Worm (Caenorhabditis elegans) whole organism, mixed stage, embryonic: ENCODE data around the gene irld-21.

Experiments
- bed-3 ChIP-seq: fragments of 200-800 bp; sonication (Bioruptor generic); optimal IDR thresholded peaks from 3 replicates; lab custom pipeline; 2018; ENCODE audit warnings: mild to moderate bottlenecking, missing genetic modification characterization, moderate library complexity, missing compliant biosample characterization
- blmp-1 ChIP-seq: fragments of 150-350 bp; optimal IDR thresholded peaks from 2 replicates; lab custom pipeline; 2014; ENCODE audit warnings: missing biosample characterization, missing genetic modification characterization
- ceh-39 ChIP-seq: fragments of 150-350 bp; optimal IDR thresholded peaks from 2 replicates; lab custom pipeline; 2014; ENCODE audit warnings: missing biosample characterization, missing genetic modification characterization
- ceh-83 ChIP-seq: fragments of 200-800 bp; sonication (Bioruptor generic); optimal IDR thresholded peaks from 2 replicates; lab custom pipeline; 2018; ENCODE audit warnings: mild to moderate bottlenecking, missing genetic modification characterization, missing compliant biosample characterization
- ces-1 ChIP-seq: fragments of 150-350 bp; optimal IDR thresholded peaks from 2 replicates; lab custom pipeline; 2014; ENCODE audit warnings: missing biosample characterization, missing genetic modification reagents, missing genetic modification characterization
- cnd-1 ChIP-seq: fragments of 200-800 bp; sonication (Bioruptor generic); optimal IDR thresholded peaks from 2 replicates; lab custom pipeline; 2018; ENCODE audit warnings: mild to moderate bottlenecking, missing genetic modification characterization, missing compliant biosample characterization
- drap-1 ChIP-seq: fragments of 200-800 bp; sonication (Bioruptor generic); optimal IDR thresholded peaks from 3 replicates; lab custom pipeline; 2018; ENCODE audit warnings: mild to moderate bottlenecking, missing genetic modification characterization, missing compliant biosample characterization
- elt-3 ChIP-seq: fragments of 150-350 bp; optimal IDR thresholded peaks from 2 replicates; lab custom pipeline; 2014; ENCODE audit warnings: missing biosample characterization, missing genetic modification characterization
- flh-1 ChIP-seq: fragments of 200-800 bp; sonication (Bioruptor generic); optimal IDR thresholded peaks from 2 replicates; lab custom pipeline; 2018; ENCODE audit warnings: mild to moderate bottlenecking, missing genetic modification characterization, moderate library complexity, missing compliant biosample characterization
- ham-2 ChIP-seq: fragments of 200-800 bp; sonication (Bioruptor generic); optimal IDR thresholded peaks from 2 replicates; lab custom pipeline; 2018; ENCODE audit warnings: mild to moderate bottlenecking, missing genetic modification characterization, missing compliant biosample characterization
- hlh-1 ChIP-seq: fragments of 150-350 bp; optimal IDR thresholded peaks from 2 replicates; lab custom pipeline; 2014; ENCODE audit warnings: missing biosample characterization, missing genetic modification reagents, missing genetic modification characterization
- lin-13 ChIP-seq: fragments of 150-350 bp; optimal IDR thresholded peaks from 2 replicates; lab custom pipeline; 2014; ENCODE audit warnings: missing biosample characterization, missing genetic modification characterization
- lin-32 ChIP-seq: fragments of 200-800 bp; sonication (Bioruptor generic); optimal IDR thresholded peaks from 2 replicates; lab custom pipeline; 2018; ENCODE audit warnings: mild to moderate bottlenecking, missing genetic modification characterization, missing compliant biosample characterization
- lsy-2 ChIP-seq: fragments of 150-350 bp; optimal IDR thresholded peaks from 2 replicates; lab custom pipeline; 2014; ENCODE audit warnings: missing biosample characterization, missing genetic modification characterization
- mab-5 ChIP-seq: fragments of 150-350 bp; optimal IDR thresholded peaks from 2 replicates; lab custom pipeline; 2014; ENCODE audit warnings: missing biosample characterization, missing genetic modification characterization
- mls-2 ChIP-seq: sonication (generic microtip); optimal IDR thresholded peaks from 2 replicates; lab custom pipeline; 2016; ENCODE audit warnings: mild to moderate bottlenecking, missing genetic modification characterization, moderate library complexity, missing compliant biosample characterization
- nhr-12 ChIP-seq: fragments of 150-350 bp; optimal IDR thresholded peaks from 2 replicates; lab custom pipeline; 2014; ENCODE audit warnings: missing biosample characterization, missing genetic modification characterization
- nhr-2 ChIP-seq: fragments of 150-350 bp; optimal IDR thresholded peaks from 2 replicates; lab custom pipeline; 2014; ENCODE audit warnings: missing biosample characterization, missing genetic modification characterization
- nhr-237 ChIP-seq: fragments of 150-350 bp; optimal IDR thresholded peaks from 2 replicates; lab custom pipeline; 2014; ENCODE audit warnings: missing biosample characterization, missing genetic modification characterization
- nhr-28 ChIP-seq: fragments of 150-350 bp; optimal IDR thresholded peaks from 2 replicates; lab custom pipeline; 2014; ENCODE audit warnings: missing biosample characterization, missing genetic modification characterization
- nhr-76 ChIP-seq: sonication (generic microtip); optimal IDR thresholded peaks from 2 replicates; lab custom pipeline; 2017; ENCODE audit warnings: missing biosample characterization, missing genetic modification characterization
- pha-4 ChIP-seq: fragments of 150-350 bp; optimal IDR thresholded peaks from 2 replicates; lab custom pipeline; 2018; ENCODE audit warnings: missing biosample characterization, missing genetic modification reagents, missing genetic modification characterization
- sem-2 ChIP-seq: fragments of 200-800 bp; sonication (Bioruptor generic); optimal IDR thresholded peaks from 2 replicates; lab custom pipeline; 2018; ENCODE audit warnings: mild to moderate bottlenecking, missing genetic modification characterization, missing compliant biosample characterization
- snpc-4 ChIP-seq: fragments of 150-350 bp; optimal IDR thresholded peaks from 2 replicates; lab custom pipeline; 2014; ENCODE audit warnings: missing biosample characterization, missing genetic modification characterization
- tbx-8 ChIP-seq: fragments of 200-800 bp; sonication (Bioruptor generic); optimal IDR thresholded peaks from 2 replicates; lab custom pipeline; 2018; ENCODE audit warnings: mild to moderate bottlenecking, missing genetic modification characterization, moderate library complexity, missing compliant biosample characterization
- unc-120 ChIP-seq: sonication (generic microtip); optimal IDR thresholded peaks from 2 replicates; lab custom pipeline; 2017; ENCODE audit warnings: missing genetic modification characterization, missing compliant biosample characterization; ENCODE audit not compliant: poor library complexity, severe bottlenecking
- unc-62 ChIP-seq: fragments of 150-350 bp; optimal IDR thresholded peaks from 2 replicates; lab custom pipeline; 2014; ENCODE audit warnings: missing biosample characterization, missing genetic modification reagents, missing genetic modification characterization
- zip-8 ChIP-seq: fragments of 150-350 bp; optimal IDR thresholded peaks from 2 replicates; lab custom pipeline; 2014; ENCODE audit warnings: missing biosample characterization, missing genetic modification characterization
- ztf-11 ChIP-seq: fragments of 150-350 bp; optimal IDR thresholded peaks from 2 replicates; lab custom pipeline; 2014; ENCODE audit warnings: missing biosample characterization, missing genetic modification characterization

Gene irld-21

DNA sequence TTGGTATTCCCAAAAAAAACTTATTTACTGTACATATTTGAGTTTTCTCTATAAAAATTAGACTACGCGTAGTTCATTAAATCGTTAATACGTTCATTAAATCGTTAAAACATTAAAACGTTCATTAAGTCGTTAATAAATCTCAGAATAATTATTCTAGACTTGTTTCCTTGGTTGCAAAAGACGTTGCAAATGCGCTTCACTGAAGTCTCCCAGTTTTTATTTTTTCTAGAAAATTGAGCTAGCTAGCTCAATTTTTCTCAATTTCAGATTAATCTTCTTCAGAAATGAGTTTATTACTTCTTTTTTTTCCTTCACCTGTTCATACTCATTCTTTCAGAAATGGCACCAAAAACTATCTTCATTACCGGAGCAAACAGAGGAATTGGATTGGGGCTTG is 22.8 kb upstream of the irld-21 start:
- TF ChIP-seq pha-4, result no peak
- TF ChIP-seq ceh-39 (tag; lab: Kevin White, UChicago), result no peak
- TF ChIP-seq tbx-8, result no peak
- no peak for TF ChIP-seq cnd-1
- no peak for TF ChIP-seq ces-1 (GFP tag; lab: Kevin White, UChicago)
- no peak for TF ChIP-seq bed-3 (GFP tag; lab: Kevin White, UChicago)
- no peak for TF ChIP-seq nhr-12
- TF ChIP-seq lin-13 (tag; lab: Kevin White, UChicago), result no peak
- no peak for TF ChIP-seq mab-5 (tag; lab: Kevin White, UChicago)
- no peak for TF ChIP-seq lin-32
- TF ChIP-seq hlh-1 (tag; lab: Kevin White, UChicago), result no peak
- no peak for TF ChIP-seq flh-1 (GFP tag; lab: Kevin White, UChicago)

- TF ChIP-seq hlh-1 (tag; lab: Kevin White, UChicago), result no peak
- TF ChIP-seq ztf-11, result no peak
- no peak for TF ChIP-seq nhr-237 (tag; lab: Kevin White, UChicago)
- no peak for TF ChIP-seq mls-2 (tag; lab: Kevin White, UChicago)
- TF ChIP-seq ceh-83 (GFP tag; lab: Kevin White, UChicago), result no peak
- TF ChIP-seq pha-4, result no peak
- no peak for TF ChIP-seq elt-3 (tag; lab: Kevin White, UChicago)
- TF ChIP-seq snpc-4 (tag; lab: Kevin White, UChicago), result no peak
- TF ChIP-seq drap-1 (GFP tag; lab: Kevin White, UChicago), result no peak
- no peak for TF ChIP-seq lin-32
- no peak for TF ChIP-seq unc-62 (GFP tag; lab: Kevin White, UChicago)
- no peak for TF ChIP-seq ham-2 (GFP tag; lab: Kevin White, UChicago)
- TF ChIP-seq unc-120 (tag; lab: Kevin White, UChicago), result no peak
These were observed 22.4 kb upstream of the irld-21 start for ce11 chrIV:10144487-10144886.

DNA sequence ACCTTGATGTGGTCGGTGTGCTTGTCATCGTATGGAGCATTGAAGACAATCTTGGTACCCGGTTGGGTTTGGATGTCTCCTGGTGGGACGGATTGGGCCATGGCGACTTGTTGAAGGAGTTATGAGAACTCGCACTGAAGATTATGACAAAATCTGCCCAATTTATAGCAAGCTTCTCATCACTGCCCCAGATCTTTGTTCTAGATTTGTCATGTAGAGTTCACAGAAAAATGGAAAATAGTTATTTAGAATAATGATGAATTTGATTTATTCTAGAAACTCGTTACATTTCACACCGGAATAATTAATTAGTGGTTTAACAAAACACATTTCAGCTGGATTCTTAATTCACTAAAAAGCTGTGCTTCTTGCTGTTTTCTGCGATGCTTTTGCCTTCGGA is 21.5 kb upstream of the irld-21 start, which contains the start of gene msp-38:
TSS of gene msp-38 (minus strand) at position 101 of the 400 bp plus-strand sequence.
- TF ChIP-seq lsy-2 (tag; lab: Kevin White, UChicago), result no peak
- TF ChIP-seq ces-1 (GFP tag; lab: Kevin White, UChicago), result no peak
- no peak for TF ChIP-seq bed-3 (GFP tag; lab: Kevin White, UChicago)
- no peak for TF ChIP-seq unc-62 (GFP tag; lab: Kevin White, UChicago)
- no peak for TF ChIP-seq lin-32
- TF ChIP-seq ceh-83 (GFP tag; lab: Kevin White, UChicago), result no peak

DNA sequence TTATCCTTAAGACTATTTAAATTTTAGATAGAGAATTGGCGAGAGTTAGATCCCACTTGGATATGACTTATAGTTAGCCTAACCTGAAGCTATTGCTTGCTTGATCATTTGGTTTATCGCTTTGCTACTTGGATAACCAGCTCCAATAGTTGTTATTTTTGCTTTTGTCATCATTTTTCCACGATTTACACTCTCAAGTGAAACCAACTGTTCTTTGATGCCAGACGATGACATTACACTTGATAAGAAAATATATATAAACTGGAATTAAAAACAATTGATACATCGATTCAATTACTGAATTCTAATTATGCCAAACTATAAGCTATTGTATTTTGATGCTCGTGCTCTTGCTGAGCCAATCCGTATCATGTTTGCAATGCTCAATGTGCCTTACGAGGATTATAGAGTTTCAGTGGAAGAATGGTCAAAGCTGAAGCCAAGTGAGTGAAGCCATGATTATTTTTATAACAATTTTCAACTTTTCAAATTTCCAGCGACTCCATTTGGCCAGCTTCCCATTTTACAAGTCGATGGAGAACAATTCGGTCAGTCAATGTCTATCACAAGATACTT is 19.9 kb upstream of the irld-21 start, which contains the start of the genes gst-2, gst-4 and dhs-12:
TSS of gene gst-2 (minus strand) at position 132 of the 576 bp plus-strand sequence.
TSS of gene gst-4 (plus strand) at position 296 of the 576 bp plus-strand sequence.
TSS of gene dhs-12 (plus strand) at position 526 of the 576 bp plus-strand sequence.
- TF ChIP-seq lin-13 (tag; lab: Kevin White, UChicago), result no peak
- no peak for TF ChIP-seq hlh-1 (tag; lab: Kevin White, UChicago)
- TF ChIP-seq lin-32, result no peak
- no peak for TF ChIP-seq nhr-237 (tag; lab: Kevin White, UChicago)
- TF ChIP-seq cnd-1, result no peak
- no peak for TF ChIP-seq snpc-4 (tag; lab: Kevin White, UChicago)
- no peak for TF ChIP-seq ztf-11
- TF ChIP-seq nhr-28 (tag; lab: Kevin White, UChicago), result no peak
- TF ChIP-seq lsy-2 (tag; lab: Kevin White, UChicago), result no peak

- TF ChIP-seq ham-2 (GFP tag; lab: Kevin White, UChicago) (no peak), mls-2 (tag; lab: Kevin White, UChicago) (no peak), nhr-28 (tag; lab: Kevin White, UChicago) (no peak), sem-2 (GFP tag; lab: Kevin White, UChicago) (no peak), cnd-1 (no peak), unc-62 (GFP tag; lab: Kevin White, UChicago) (no peak), nhr-2 (tag; lab: Kevin White, UChicago) (no peak), zip-8 (tag; lab: Kevin White, UChicago) (no peak), ces-1 (GFP tag; lab: Kevin White, UChicago) (no peak), mab-5 (tag; lab: Kevin White, UChicago) (no peak), nhr-76 (tag; lab: Kevin White, UChicago) (no peak), ceh-83 (GFP tag; lab: Kevin White, UChicago) (no peak), nhr-237 (tag; lab: Kevin White, UChicago) (no peak), blmp-1 (tag; lab: Kevin White, UChicago) (no peak), tbx-8 (no peak)
These were observed 18.0 kb upstream of the irld-21 start, which contains the start of gene gst-3 for ce11 chrIV:10140143-10140542. Gene gst-3 (minus strand): TSS chrIV:10140243.
